Worm (Caenorhabditis elegans) whole organism, mixed stage, embryonic: ENCODE results near the gene gdh-1.

Experiments
- bed-3 ChIP-seq: fragments of 200-800 bp; sonication (Bioruptor generic); optimal IDR thresholded peaks from 3 replicates; lab custom pipeline; 2018; ENCODE audit warnings: mild to moderate bottlenecking, missing genetic modification characterization, moderate library complexity, missing compliant biosample characterization
- blmp-1 ChIP-seq: fragments of 150-350 bp; optimal IDR thresholded peaks from 2 replicates; lab custom pipeline; 2014; ENCODE audit warnings: missing biosample characterization, missing genetic modification characterization
- ceh-39 ChIP-seq: fragments of 150-350 bp; optimal IDR thresholded peaks from 2 replicates; lab custom pipeline; 2014; ENCODE audit warnings: missing biosample characterization, missing genetic modification characterization
- ceh-83 ChIP-seq: fragments of 200-800 bp; sonication (Bioruptor generic); optimal IDR thresholded peaks from 2 replicates; lab custom pipeline; 2018; ENCODE audit warnings: mild to moderate bottlenecking, missing genetic modification characterization, missing compliant biosample characterization
- ces-1 ChIP-seq: fragments of 150-350 bp; optimal IDR thresholded peaks from 2 replicates; lab custom pipeline; 2014; ENCODE audit warnings: missing biosample characterization, missing genetic modification reagents, missing genetic modification characterization
- drap-1 ChIP-seq: fragments of 200-800 bp; sonication (Bioruptor generic); optimal IDR thresholded peaks from 3 replicates; lab custom pipeline; 2018; ENCODE audit warnings: mild to moderate bottlenecking, missing genetic modification characterization, missing compliant biosample characterization
- elt-1 ChIP-seq: sonication (generic microtip); optimal IDR thresholded peaks from 2 replicates; lab custom pipeline; 2017; ENCODE audit warnings: missing genetic modification characterization, mild to moderate bottlenecking, missing compliant biosample characterization, antibody characterized with exemption, moderate library complexity, borderline replicate concordance; ENCODE audit not compliant: insufficient read depth
- elt-3 ChIP-seq: fragments of 150-350 bp; optimal IDR thresholded peaks from 2 replicates; lab custom pipeline; 2014; ENCODE audit warnings: missing biosample characterization, missing genetic modification characterization
- flh-1 ChIP-seq: fragments of 200-800 bp; sonication (Bioruptor generic); optimal IDR thresholded peaks from 2 replicates; lab custom pipeline; 2018; ENCODE audit warnings: mild to moderate bottlenecking, missing genetic modification characterization, moderate library complexity, missing compliant biosample characterization
- ham-2 ChIP-seq: fragments of 200-800 bp; sonication (Bioruptor generic); optimal IDR thresholded peaks from 2 replicates; lab custom pipeline; 2018; ENCODE audit warnings: mild to moderate bottlenecking, missing genetic modification characterization, missing compliant biosample characterization
- hlh-1 ChIP-seq: fragments of 150-350 bp; optimal IDR thresholded peaks from 2 replicates; lab custom pipeline; 2014; ENCODE audit warnings: missing biosample characterization, missing genetic modification reagents, missing genetic modification characterization
- lin-13 ChIP-seq: fragments of 150-350 bp; optimal IDR thresholded peaks from 2 replicates; lab custom pipeline; 2014; ENCODE audit warnings: missing biosample characterization, missing genetic modification characterization
- lin-32 ChIP-seq: fragments of 200-800 bp; sonication (Bioruptor generic); optimal IDR thresholded peaks from 2 replicates; lab custom pipeline; 2018; ENCODE audit warnings: mild to moderate bottlenecking, missing genetic modification characterization, missing compliant biosample characterization
- mab-5 ChIP-seq: fragments of 150-350 bp; optimal IDR thresholded peaks from 2 replicates; lab custom pipeline; 2014; ENCODE audit warnings: missing biosample characterization, missing genetic modification characterization
- mep-1 ChIP-seq: fragments of 150-350 bp; optimal IDR thresholded peaks from 2 replicates; lab custom pipeline; 2017; ENCODE audit warnings: missing biosample characterization, missing genetic modification reagents, missing genetic modification characterization, inconsistent platforms
- mls-2 ChIP-seq: sonication (generic microtip); optimal IDR thresholded peaks from 2 replicates; lab custom pipeline; 2016; ENCODE audit warnings: mild to moderate bottlenecking, missing genetic modification characterization, moderate library complexity, missing compliant biosample characterization
- nhr-12 ChIP-seq: fragments of 150-350 bp; optimal IDR thresholded peaks from 2 replicates; lab custom pipeline; 2014; ENCODE audit warnings: missing biosample characterization, missing genetic modification characterization
- nhr-2 ChIP-seq: fragments of 150-350 bp; optimal IDR thresholded peaks from 2 replicates; lab custom pipeline; 2014; ENCODE audit warnings: missing biosample characterization, missing genetic modification characterization
- nhr-237 ChIP-seq: fragments of 150-350 bp; optimal IDR thresholded peaks from 2 replicates; lab custom pipeline; 2014; ENCODE audit warnings: missing biosample characterization, missing genetic modification characterization
- nhr-28 ChIP-seq: fragments of 150-350 bp; optimal IDR thresholded peaks from 2 replicates; lab custom pipeline; 2014; ENCODE audit warnings: missing biosample characterization, missing genetic modification characterization
- nhr-76 ChIP-seq: sonication (generic microtip); optimal IDR thresholded peaks from 2 replicates; lab custom pipeline; 2017; ENCODE audit warnings: missing biosample characterization, missing genetic modification characterization
- pha-4 ChIP-seq: fragments of 150-350 bp; optimal IDR thresholded peaks from 2 replicates; lab custom pipeline; 2018; ENCODE audit warnings: missing biosample characterization, missing genetic modification reagents, missing genetic modification characterization
- sem-2 ChIP-seq: fragments of 200-800 bp; sonication (Bioruptor generic); optimal IDR thresholded peaks from 2 replicates; lab custom pipeline; 2018; ENCODE audit warnings: mild to moderate bottlenecking, missing genetic modification characterization, missing compliant biosample characterization
- snpc-4 ChIP-seq: fragments of 150-350 bp; optimal IDR thresholded peaks from 2 replicates; lab custom pipeline; 2014; ENCODE audit warnings: missing biosample characterization, missing genetic modification characterization
- sptf-1 ChIP-seq: sonication (generic microtip); optimal IDR thresholded peaks from 2 replicates; lab custom pipeline; 2017; ENCODE audit warnings: mild to moderate bottlenecking, missing genetic modification characterization, moderate library complexity, missing compliant biosample characterization
- tbx-8 ChIP-seq: fragments of 200-800 bp; sonication (Bioruptor generic); optimal IDR thresholded peaks from 2 replicates; lab custom pipeline; 2018; ENCODE audit warnings: mild to moderate bottlenecking, missing genetic modification characterization, moderate library complexity, missing compliant biosample characterization
- unc-120 ChIP-seq: sonication (generic microtip); optimal IDR thresholded peaks from 2 replicates; lab custom pipeline; 2017; ENCODE audit warnings: missing genetic modification characterization, missing compliant biosample characterization; ENCODE audit not compliant: poor library complexity, severe bottlenecking
- unc-39 ChIP-seq: fragments of 150-350 bp; optimal IDR thresholded peaks from 2 replicates; lab custom pipeline; 2014; ENCODE audit warnings: missing biosample characterization, missing genetic modification characterization
- unc-62 ChIP-seq: fragments of 150-350 bp; optimal IDR thresholded peaks from 2 replicates; lab custom pipeline; 2014; ENCODE audit warnings: missing biosample characterization, missing genetic modification reagents, missing genetic modification characterization
- zip-8 ChIP-seq: fragments of 150-350 bp; optimal IDR thresholded peaks from 2 replicates; lab custom pipeline; 2014; ENCODE audit warnings: missing biosample characterization, missing genetic modification characterization
- ztf-11 ChIP-seq: fragments of 150-350 bp; optimal IDR thresholded peaks from 2 replicates; lab custom pipeline; 2014; ENCODE audit warnings: missing biosample characterization, missing genetic modification characterization

Gene gdh-1

ce11 chrIV:11937087-11937486 lies 16.0 kb upstream of the gdh-1 start, which contains the start of gene slc-5A12:
Gene slc-5A12 (plus strand): TSS chrIV:11937419.
- TF ChIP-seq elt-3 (no peak), mls-2 (no peak), ztf-11 (no peak), pha-4 (tag; lab: Kevin White, UChicago) (no peak), drap-1 (GFP tag; lab: Kevin White, UChicago) (no peak), tbx-8 (GFP tag; lab: Kevin White, UChicago) (no peak), mep-1 (tag; lab: Kevin White, UChicago) (no peak), bed-3 (GFP tag; lab: Kevin White, UChicago) (no peak), unc-62 (GFP tag; lab: Kevin White, UChicago) (no peak)
- TF ChIP-seq, all 35 proteins: peak for 0

ce11 chrIV:11938554-11938953 lies 14.5 kb upstream of the gdh-1 start:
- TF ChIP-seq flh-1 (GFP tag; lab: Kevin White, UChicago) (no peak), unc-39 (tag; lab: Kevin White, UChicago) (no peak), bed-3 (GFP tag; lab: Kevin White, UChicago) (no peak), lin-32 (GFP tag; lab: Kevin White, UChicago) (no peak), lin-13 (tag; lab: Kevin White, UChicago) (no peak), elt-3 (no peak), pha-4 (tag; lab: Kevin White, UChicago) (no peak), sem-2 (no peak), ham-2 (GFP tag; lab: Kevin White, UChicago) (no peak)

- TF ChIP-seq lin-13 (tag; lab: Kevin White, UChicago) (no peak), zip-8 (tag; lab: Kevin White, UChicago) (no peak), snpc-4 (tag; lab: Kevin White, UChicago) (no peak), nhr-237 (no peak)
Observed at ce11 chrIV:11942313-11942712, 10.7 kb upstream of the gdh-1 start, which contains the start of gene ZK829.1. Gene ZK829.1 (minus strand): TSS chrIV:11942413.

- no peak for TF ChIP-seq elt-1 (tag; lab: Kevin White, UChicago)
- TF ChIP-seq pha-4 (tag; lab: Kevin White, UChicago): no peak
- no peak for TF ChIP-seq mep-1 (tag; lab: Kevin White, UChicago)
- TF ChIP-seq ztf-11: no peak
- TF ChIP-seq ceh-39 (tag; lab: Kevin White, UChicago): no peak
- TF ChIP-seq flh-1 (GFP tag; lab: Kevin White, UChicago): no peak
- TF ChIP-seq ham-2 (GFP tag; lab: Kevin White, UChicago): no peak
- TF ChIP-seq nhr-237: no peak
- TF ChIP-seq nhr-76 (tag; lab: Kevin White, UChicago): no peak
- no peak for TF ChIP-seq nhr-2 (tag; lab: Kevin White, UChicago)
- TF ChIP-seq elt-3: no peak
- no peak for TF ChIP-seq mls-2
- TF ChIP-seq hlh-1: no peak
- no peak for TF ChIP-seq drap-1 (GFP tag; lab: Kevin White, UChicago)
- no peak for TF ChIP-seq zip-8 (tag; lab: Kevin White, UChicago)
- TF ChIP-seq bed-3 (GFP tag; lab: Kevin White, UChicago): no peak
Observed at ce11 chrIV:11945621-11946020, 7.4 kb upstream of the gdh-1 start, which contains the start of gene ZK829.3. Gene ZK829.3 (minus strand): TSS chrIV:11945721.

ce11 chrIV:11949717-11950116 lies 3.3 kb upstream of the gdh-1 start, which contains the start of gene hdl-1:
Gene hdl-1 (minus strand): TSS chrIV:11949817.
- TF ChIP-seq ham-2 (GFP tag; lab: Kevin White, UChicago): no peak
- no peak for TF ChIP-seq snpc-4 (tag; lab: Kevin White, UChicago)
- no peak for TF ChIP-seq nhr-2 (tag; lab: Kevin White, UChicago)
- TF ChIP-seq ztf-11: no peak
- TF ChIP-seq lin-13 (tag; lab: Kevin White, UChicago): no peak
- no peak for TF ChIP-seq tbx-8 (GFP tag; lab: Kevin White, UChicago)
- TF ChIP-seq drap-1 (GFP tag; lab: Kevin White, UChicago): no peak
- TF ChIP-seq ceh-83 (GFP tag; lab: Kevin White, UChicago): no peak
- TF ChIP-seq, all 35 proteins: peak for 0

- TF ChIP-seq elt-1 (tag; lab: Kevin White, UChicago) (no peak), nhr-76 (tag; lab: Kevin White, UChicago) (no peak), nhr-2 (tag; lab: Kevin White, UChicago) (no peak), unc-39 (tag; lab: Kevin White, UChicago) (no peak), unc-120 (tag; lab: Kevin White, UChicago) (no peak), tbx-8 (GFP tag; lab: Kevin White, UChicago) (no peak), mab-5 (tag; lab: Kevin White, UChicago) (no peak), bed-3 (GFP tag; lab: Kevin White, UChicago) (no peak), zip-8 (tag; lab: Kevin White, UChicago) (no peak), flh-1 (GFP tag; lab: Kevin White, UChicago) (no peak), ztf-11 (no peak), sptf-1 (no peak), nhr-28 (tag; lab: Kevin White, UChicago) (no peak), nhr-12 (tag; lab: Kevin White, UChicago) (no peak), blmp-1 (tag; lab: Kevin White, UChicago) (no peak), ces-1 (GFP tag; lab: Kevin White, UChicago) (no peak), ceh-39 (tag; lab: Kevin White, UChicago) (no peak), hlh-1 (no peak), ham-2 (GFP tag; lab: Kevin White, UChicago) (no peak)
Observed at ce11 chrIV:11950270-11950669, 2.8 kb upstream of the gdh-1 start, which contains the start of gene tbx-36. Gene tbx-36 (plus strand): TSS chrIV:11950570.
